Worm (Caenorhabditis elegans) whole organism, L2 larva: Measurements from ENCODE around the gene his-40.

Source experiments
- R02D3.7 ChIP-seq: fragments of 150-350 bp; optimal IDR thresholded peaks from 2 replicates; lab custom pipeline; 2014; ENCODE audit warnings: missing biosample characterization, missing genetic modification characterization
- ama-1 ChIP-seq: fragments of 150-350 bp; optimal IDR thresholded peaks from 2 replicates; lab custom pipeline; 2018; ENCODE audit warnings: inconsistent platforms
- blmp-1 ChIP-seq: sonication (generic microtip); optimal IDR thresholded peaks from 2 replicates; lab custom pipeline; 2017; ENCODE audit warnings: missing genetic modification characterization, mild to moderate bottlenecking, missing compliant biosample characterization, antibody characterized with exemption, moderate library complexity; ENCODE audit not compliant: insufficient read depth
- ceh-82 ChIP-seq: fragments of 150-350 bp; optimal IDR thresholded peaks from 2 replicates; lab custom pipeline; 2014; ENCODE audit warnings: missing biosample characterization, missing genetic modification characterization
- gmeb-1 ChIP-seq: fragments of 150-350 bp; optimal IDR thresholded peaks from 2 replicates; lab custom pipeline; 2014; ENCODE audit warnings: missing biosample characterization, missing genetic modification characterization
- mdl-1 ChIP-seq, 2 experiments: fragments of 150-350 bp in 1 of 2; sonication (generic microtip) in 1 of 2; optimal IDR thresholded peaks; 2 replicates each; lab custom pipeline; 2017; ENCODE audit warnings: missing biosample characterization in 2 of 2, missing genetic modification characterization in 2 of 2
- nhr-11 ChIP-seq: fragments of 150-350 bp; optimal IDR thresholded peaks from 2 replicates; lab custom pipeline; 2014; ENCODE audit warnings: missing biosample characterization, missing genetic modification characterization
- nhr-12 ChIP-seq: fragments of 150-350 bp; optimal IDR thresholded peaks from 2 replicates; lab custom pipeline; 2014; ENCODE audit warnings: missing biosample characterization, missing genetic modification characterization
- nhr-237 ChIP-seq: fragments of 150-350 bp; optimal IDR thresholded peaks from 2 replicates; lab custom pipeline; 2014; ENCODE audit warnings: missing biosample characterization, missing genetic modification characterization
- nhr-77 ChIP-seq: fragments of 150-350 bp; optimal IDR thresholded peaks from 2 replicates; lab custom pipeline; 2014; ENCODE audit warnings: missing biosample characterization, missing genetic modification characterization
- snpc-4 ChIP-seq: fragments of 150-350 bp; optimal IDR thresholded peaks from 2 replicates; lab custom pipeline; 2014; ENCODE audit warnings: missing biosample characterization, missing genetic modification characterization
- zag-1 ChIP-seq: fragments of 150-350 bp; optimal IDR thresholded peaks from 2 replicates; lab custom pipeline; 2014; ENCODE audit warnings: missing biosample characterization, missing genetic modification characterization

- TF ChIP-seq gmeb-1 (tag; lab: Kevin White, UChicago) (peak; percentile 37), snpc-4 (tag; lab: Kevin White, UChicago) (peak; percentile 75), ama-1 (lab: Kevin White, UChicago) (peak; percentile 65), nhr-11 (tag; lab: Kevin White, UChicago) (no peak), nhr-77 (tag; lab: Kevin White, UChicago) (peak; percentile 64), zag-1 (tag; lab: Kevin White, UChicago) (peak; percentile 92), ceh-82 (tag; lab: Kevin White, UChicago) (no peak), mdl-1 (tag; optimal IDR thresholded peaks at IDR 0.05; lab: Kevin White, UChicago) (peak in 1 of 2 experiments; percentile 52), R02D3.7 (tag; lab: Kevin White, UChicago) (no peak), nhr-237 (tag; lab: Kevin White, UChicago) (no peak), blmp-1 (peak; percentile 74), nhr-12 (tag; lab: Kevin White, UChicago) (no peak)
These were observed 45.2 kb upstream of the his-40 start for ce11 chrX:7264591-7265306.
